Fruit fly (Drosophila melanogaster) whole organism, adult: ENCODE data around the gene LeuRS-m.

ENCODE experiments used
- CG11617 ChIP-seq: fragments of 200-800 bp; sonication (Bioruptor generic); optimal IDR thresholded peaks from 2 replicates; lab custom pipeline; 2017; ENCODE audit warnings: mild to moderate bottlenecking, missing biosample characterization, missing genetic modification reagents, missing genetic modification characterization
- CG12768 ChIP-seq: fragments of 200-800 bp; sonication (Bioruptor generic); optimal IDR thresholded peaks from 2 replicates; lab custom pipeline; 2017; ENCODE audit warnings: missing biosample characterization, missing genetic modification characterization, mild to moderate bottlenecking, moderate library complexity, missing genetic modification reagents
- CG14711 ChIP-seq: fragments of 200-800 bp; sonication (Bioruptor generic); optimal IDR thresholded peaks from 2 replicates; lab custom pipeline; 2018; ENCODE audit warnings: missing biosample characterization, mild to moderate bottlenecking, missing genetic modification characterization, moderate library complexity
- CG1620 ChIP-seq: fragments of 200-800 bp; sonication (Bioruptor generic); optimal IDR thresholded peaks from 2 replicates; lab custom pipeline; 2016; ENCODE audit warnings: missing biosample characterization, missing genetic modification characterization
- CG33017 ChIP-seq: fragments of 200-800 bp; sonication (Bioruptor generic); optimal IDR thresholded peaks from 2 replicates; lab custom pipeline; 2018; ENCODE audit warnings: missing biosample characterization, mild to moderate bottlenecking, missing genetic modification characterization, moderate library complexity
- CG5204 ChIP-seq: fragments of 200-800 bp; sonication (Bioruptor generic); optimal IDR thresholded peaks from 2 replicates; lab custom pipeline; 2016; ENCODE audit warnings: missing biosample characterization, missing genetic modification characterization
- CG7045 ChIP-seq: fragments of 200-800 bp; sonication (Bioruptor generic); optimal IDR thresholded peaks from 2 replicates; lab custom pipeline; 2017; ENCODE audit warnings: missing biosample characterization, mild to moderate bottlenecking, missing genetic modification characterization
- CG7101 ChIP-seq: fragments of 200-800 bp; sonication (Bioruptor generic); optimal IDR thresholded peaks from 2 replicates; lab custom pipeline; 2018; ENCODE audit warnings: missing biosample characterization, mild to moderate bottlenecking, missing genetic modification characterization, moderate library complexity
- Clk ChIP-seq: fragments of 200-800 bp; sonication (Bioruptor generic); optimal IDR thresholded peaks from 2 replicates; lab custom pipeline; 2017; ENCODE audit warnings: missing biosample characterization, missing genetic modification characterization
- Crg-1 ChIP-seq: fragments of 200-800 bp; sonication (Bioruptor generic); optimal IDR thresholded peaks from 2 replicates; lab custom pipeline; 2016; ENCODE audit warnings: missing biosample characterization, missing genetic modification characterization
- Hr96 ChIP-seq: fragments of 200-800 bp; sonication (Bioruptor generic); optimal IDR thresholded peaks from 2 replicates; lab custom pipeline; 2016; ENCODE audit warnings: missing biosample characterization, missing genetic modification characterization
- Mnt ChIP-seq: fragments of 200-800 bp; sonication (Bioruptor generic); optimal IDR thresholded peaks from 2 replicates; lab custom pipeline; 2016; ENCODE audit warnings: missing biosample characterization, mild to moderate bottlenecking, missing genetic modification characterization
- bab1 ChIP-seq: fragments of 200-800 bp; sonication (Bioruptor generic); optimal IDR thresholded peaks from 3 replicates; lab custom pipeline; 2019; ENCODE audit warnings: missing biosample characterization, mild to moderate bottlenecking, missing genetic modification characterization, moderate library complexity
- cic ChIP-seq: fragments of 200-800 bp; sonication (Bioruptor generic); optimal IDR thresholded peaks from 2 replicates; lab custom pipeline; 2017; ENCODE audit warnings: missing biosample characterization, mild to moderate bottlenecking, missing genetic modification characterization, moderate library complexity
- cnc ChIP-seq, 2 experiments: fragments of >200 bp; optimal IDR thresholded peaks; 2 replicates each; lab custom pipeline; 2017
- kay ChIP-seq: fragments of 200-800 bp; sonication (Bioruptor generic); peaks from one replicate; lab custom pipeline; 2016; ENCODE audit warnings: missing biosample characterization, missing genetic modification characterization, borderline replicate concordance
- ovo ChIP-seq: fragments of 200-800 bp; sonication (Bioruptor generic); optimal IDR thresholded peaks from 2 replicates; lab custom pipeline; 2016; ENCODE audit warnings: missing biosample characterization, missing genetic modification characterization
- pad ChIP-seq: fragments of 200-800 bp; sonication (Bioruptor generic); optimal IDR thresholded peaks from 3 replicates; lab custom pipeline; 2017; ENCODE audit warnings: missing biosample characterization, missing genetic modification characterization, mild to moderate bottlenecking, moderate library complexity, missing genetic modification reagents
- tj ChIP-seq: fragments of 200-800 bp; sonication (Bioruptor generic); optimal IDR thresholded peaks from 3 replicates; lab custom pipeline; 2017; ENCODE audit warnings: missing biosample characterization, mild to moderate bottlenecking, missing genetic modification characterization, moderate library complexity
- toe ChIP-seq: fragments of 200-800 bp; sonication (Bioruptor generic); optimal IDR thresholded peaks from 2 replicates; lab custom pipeline; 2016; ENCODE audit warnings: missing biosample characterization, missing genetic modification characterization

The LeuRS-m gene

DNA sequence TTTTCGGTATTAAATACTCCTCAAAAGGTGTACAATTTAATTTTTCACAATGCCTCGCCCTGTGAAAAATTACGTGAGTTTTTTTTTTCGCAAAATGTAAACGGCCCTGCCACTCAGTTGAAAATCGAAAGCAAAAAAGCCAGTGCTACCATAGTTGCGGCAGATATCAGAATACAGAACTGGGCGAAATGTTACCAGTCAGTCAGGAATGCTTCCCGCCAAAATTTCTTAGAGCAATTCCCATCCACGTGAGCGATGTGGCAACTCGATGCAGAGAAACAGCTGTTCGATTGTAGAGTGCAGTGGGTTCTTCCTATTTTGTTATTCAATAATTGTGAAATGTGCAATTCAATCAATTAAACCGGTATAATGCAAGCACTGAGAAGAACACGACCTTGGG, at the start of gene LeuRS-m, which contains the start of gene Dhc64C:
TSS of gene LeuRS-m (plus strand) at position 270 of the 400 bp plus-strand sequence.
TSS of gene Dhc64C (minus strand) at position 104 of the 400 bp plus-strand sequence.
- peak; percentile 5 for TF ChIP-seq CG7045 (GFP tag; lab: Kevin White, UChicago)
- TF ChIP-seq kay (GFP tag; lab: Kevin White, UChicago) = no peak
- peak; percentile 59 for TF ChIP-seq Mnt (GFP tag; lab: Kevin White, UChicago)
- peak; percentile 29 for TF ChIP-seq cic (GFP tag; lab: Kevin White, UChicago)
- TF ChIP-seq toe (GFP tag; lab: Kevin White, UChicago) = peak; percentile 63
- peak; percentile 25 for TF ChIP-seq CG7101 (tag; lab: Kevin White, UChicago)
- TF ChIP-seq pad (GFP tag; lab: Kevin White, UChicago) = no peak
- peak; percentile 2 for TF ChIP-seq CG33017 (tag; lab: Kevin White, UChicago)
- TF ChIP-seq Hr96 (GFP tag; lab: Kevin White, UChicago) = peak; percentile 48
- peak; percentile 53 for TF ChIP-seq CG1620
- peak; percentile 66 for TF ChIP-seq bab1 (GFP tag; lab: Kevin White, UChicago)
- no peak for TF ChIP-seq CG5204 (GFP tag; lab: Kevin White, UChicago)
- peak; percentile 23 for TF ChIP-seq CG14711

DNA sequence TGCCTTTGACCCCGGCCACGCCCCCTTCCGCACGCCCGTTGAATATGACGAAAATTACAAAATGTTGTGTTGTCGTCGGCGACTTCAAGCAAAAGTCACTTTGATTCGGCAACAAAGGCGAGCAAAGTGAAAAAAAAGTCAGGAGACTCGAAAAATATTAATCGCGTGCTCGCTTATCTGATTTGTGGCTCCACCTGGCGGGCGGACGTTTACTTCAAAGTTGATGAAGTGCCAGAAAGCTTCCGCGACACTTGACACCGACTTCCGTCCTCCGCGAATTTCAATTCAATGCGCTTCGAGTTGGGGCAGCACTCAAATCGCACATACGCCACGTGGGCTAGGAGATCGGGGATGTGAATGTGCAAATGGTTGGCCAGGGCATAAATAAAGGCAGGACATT, 49.2 kb upstream of the LeuRS-m start:
- TF ChIP-seq Crg-1 (GFP tag; lab: Kevin White, UChicago) = no peak
- TF ChIP-seq Clk (GFP tag; lab: Kevin White, UChicago) = no peak
- TF ChIP-seq Hr96 (GFP tag; lab: Kevin White, UChicago) = no peak
- TF ChIP-seq toe (GFP tag; lab: Kevin White, UChicago) = no peak
- no peak for TF ChIP-seq CG7045 (GFP tag; lab: Kevin White, UChicago)
- no peak for TF ChIP-seq CG5204 (GFP tag; lab: Kevin White, UChicago)
- TF ChIP-seq bab1 (GFP tag; lab: Kevin White, UChicago) = no peak

DNA sequence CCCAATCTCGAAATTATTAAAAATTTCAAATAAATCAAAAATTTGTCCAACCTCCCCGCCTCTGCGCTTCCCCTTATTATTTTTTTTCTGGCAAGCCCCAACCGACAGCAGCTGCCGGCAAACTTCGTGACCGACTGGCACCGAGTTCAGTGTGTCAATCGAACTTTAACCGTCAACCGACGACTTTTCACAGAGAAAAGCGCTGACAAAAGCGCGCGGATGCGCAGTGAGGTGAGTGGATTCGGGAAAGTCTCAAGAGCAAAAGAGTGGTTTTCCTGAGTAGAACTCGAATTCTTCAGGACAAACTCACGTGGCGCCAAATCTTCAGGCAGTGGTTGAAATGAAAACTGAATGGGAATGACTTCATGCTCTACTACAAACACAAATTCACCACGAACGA, 25.0 kb upstream of the LeuRS-m start:
- no peak for TF ChIP-seq Mnt (GFP tag; lab: Kevin White, UChicago)
- TF ChIP-seq kay (GFP tag; lab: Kevin White, UChicago) = no peak
- TF ChIP-seq CG11617 (GFP tag; lab: Kevin White, UChicago) = no peak
- no peak for TF ChIP-seq pad (GFP tag; lab: Kevin White, UChicago)
- no peak for TF ChIP-seq CG12768 (GFP tag; lab: Kevin White, UChicago)
- TF ChIP-seq CG1620 = no peak
- no peak for TF ChIP-seq bab1 (GFP tag; lab: Kevin White, UChicago)
- TF ChIP-seq cic (GFP tag; lab: Kevin White, UChicago) = no peak
- no peak for TF ChIP-seq CG5204 (GFP tag; lab: Kevin White, UChicago)
- no peak for TF ChIP-seq ovo
- TF ChIP-seq CG7101 (tag; lab: Kevin White, UChicago) = no peak
- no peak for TF ChIP-seq Clk (GFP tag; lab: Kevin White, UChicago)
- no peak for TF ChIP-seq Crg-1 (GFP tag; lab: Kevin White, UChicago)
- TF ChIP-seq CG14711 = no peak
- no peak for TF ChIP-seq CG33017 (tag; lab: Kevin White, UChicago)
- TF ChIP-seq Hr96 (GFP tag; lab: Kevin White, UChicago) = no peak
- no peak for TF ChIP-seq CG7045 (GFP tag; lab: Kevin White, UChicago)
- no peak for TF ChIP-seq tj (GFP tag; lab: Kevin White, UChicago)
- TF ChIP-seq toe (GFP tag; lab: Kevin White, UChicago) = no peak
- TF ChIP-seq cnc (optimal IDR thresholded peaks at IDR 0.05; lab: Kevin White, UChicago) = no peak

DNA sequence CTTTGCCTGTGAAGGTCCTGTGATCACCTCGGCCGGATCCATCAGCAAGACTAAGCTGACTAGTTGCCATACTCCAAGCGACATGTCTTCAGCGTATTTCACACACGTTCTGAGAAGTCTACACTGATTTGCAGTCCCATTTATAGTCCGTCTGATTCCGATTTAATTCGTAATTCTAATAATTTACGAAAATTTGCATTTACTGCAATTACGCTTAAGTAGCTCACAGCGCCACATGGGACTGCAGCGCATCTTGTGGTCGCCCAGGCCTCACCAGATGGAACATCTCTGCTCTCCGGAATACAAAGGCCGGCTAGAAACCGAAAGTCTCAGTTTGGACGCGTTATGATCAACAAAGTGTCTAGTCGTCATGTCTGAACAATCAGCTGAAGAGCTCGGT, 20.5 kb upstream of the LeuRS-m start, which contains the start of gene CG7509:
TSS of gene CG7509 (minus strand) at position 101 of the 400 bp plus-strand sequence.
- TF ChIP-seq CG7045 (GFP tag; lab: Kevin White, UChicago) (no peak), Crg-1 (GFP tag; lab: Kevin White, UChicago) (no peak), CG1620 (no peak), toe (GFP tag; lab: Kevin White, UChicago) (no peak), cnc (optimal IDR thresholded peaks at IDR 0.05; lab: Kevin White, UChicago) (no peak), Clk (GFP tag; lab: Kevin White, UChicago) (no peak)

DNA sequence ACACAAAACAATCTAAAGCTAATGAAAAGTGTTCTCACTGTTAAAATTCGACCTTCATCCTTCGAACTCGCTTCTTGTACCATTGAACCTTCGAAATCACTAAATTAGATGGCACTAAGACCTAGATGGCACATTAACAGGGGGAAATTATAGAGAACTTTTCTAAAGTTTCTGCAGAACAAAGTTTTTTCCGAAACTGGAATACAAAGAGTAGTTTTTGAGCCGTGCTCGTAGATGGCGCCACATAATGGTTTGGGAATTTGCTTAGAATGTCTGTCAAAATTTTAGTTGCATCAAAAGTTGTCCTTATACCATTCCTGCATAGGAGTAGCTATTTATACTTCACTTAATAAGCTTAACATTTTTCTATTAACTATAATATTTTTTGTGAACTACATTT, 19.9 kb upstream of the LeuRS-m start:
- no peak for TF ChIP-seq CG5204 (GFP tag; lab: Kevin White, UChicago)
- TF ChIP-seq cic (GFP tag; lab: Kevin White, UChicago) = no peak
- no peak for TF ChIP-seq CG7045 (GFP tag; lab: Kevin White, UChicago)
- no peak for TF ChIP-seq pad (GFP tag; lab: Kevin White, UChicago)
- no peak for TF ChIP-seq Hr96 (GFP tag; lab: Kevin White, UChicago)
- TF ChIP-seq CG12768 (GFP tag; lab: Kevin White, UChicago) = no peak
- TF ChIP-seq cnc (optimal IDR thresholded peaks at IDR 0.05; lab: Kevin White, UChicago) = no peak

DNA sequence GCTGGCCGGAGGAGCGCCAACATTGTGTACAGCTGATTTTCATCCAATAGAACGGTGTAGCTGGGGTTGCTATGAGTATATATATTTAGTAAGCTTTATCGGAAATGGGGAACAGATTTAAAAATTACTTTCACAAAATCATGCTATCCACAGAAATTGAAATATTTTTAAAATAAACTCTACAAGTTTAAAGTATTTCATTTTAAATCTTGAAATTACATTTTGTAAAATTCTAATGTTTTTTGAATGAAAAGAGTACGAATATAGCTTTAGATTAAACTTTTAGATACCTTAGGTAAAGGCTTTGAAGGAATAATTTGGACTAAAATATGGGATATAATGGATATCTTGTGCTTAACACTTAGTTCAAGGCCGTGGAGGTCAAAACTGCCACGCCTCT, 18.3 kb upstream of the LeuRS-m start, which contains the start of gene CG18808:
TSS of gene CG18808 (minus strand) at position 101 of the 400 bp plus-strand sequence.
- no peak for TF ChIP-seq cnc (optimal IDR thresholded peaks at IDR 0.05; lab: Kevin White, UChicago)
- no peak for TF ChIP-seq toe (GFP tag; lab: Kevin White, UChicago)
- no peak for TF ChIP-seq Crg-1 (GFP tag; lab: Kevin White, UChicago)
- TF ChIP-seq Clk (GFP tag; lab: Kevin White, UChicago) = no peak
- TF ChIP-seq CG7101 (tag; lab: Kevin White, UChicago) = no peak
- TF ChIP-seq cic (GFP tag; lab: Kevin White, UChicago) = no peak
- no peak for TF ChIP-seq CG33017 (tag; lab: Kevin White, UChicago)
- no peak for TF ChIP-seq tj (GFP tag; lab: Kevin White, UChicago)
